Worm (Caenorhabditis elegans): ENCODE data around the gene tsn-1.

ce11 chrII:4706359-4706871, at the start of gene tsn-1, which contains the start of gene F10G7.9:
- TF ChIP-seq him-1 (tag; optimal IDR thresholded peaks at IDR 0.05) = no peak
- TF ChIP-seq W03F9.2 (tag; optimal IDR thresholded peaks at IDR 0.05) = peak; percentile 88
